Worm (Caenorhabditis elegans) whole organism, early embryonic: ENCODE measurements around the gene C25H3.10.

Experiments
- ceh-13 ChIP-seq: fragments of 200-800 bp; sonication (Bioruptor generic); optimal IDR thresholded peaks from 2 replicates; lab custom pipeline; 2018; ENCODE audit warnings: mild to moderate bottlenecking, missing genetic modification characterization, missing compliant biosample characterization
- ceh-36 ChIP-seq: sonication (generic microtip); optimal IDR thresholded peaks from 2 replicates; lab custom pipeline; 2016; ENCODE audit warnings: missing genetic modification characterization, inconsistent platforms, missing compliant biosample characterization
- ets-7 ChIP-seq: sonication (generic microtip); optimal IDR thresholded peaks from 2 replicates; lab custom pipeline; 2016; ENCODE audit warnings: missing genotype, missing genetic modification characterization, missing compliant biosample characterization
- flt-1 ChIP-seq: fragments of 200-800 bp; sonication (Bioruptor generic); IDR thresholded peaks from 2 replicates; pipeline ENCODE4 v1.3.6; 2022; ENCODE audit warnings: missing genetic modification characterization, missing compliant biosample characterization
- hnd-1 ChIP-seq: sonication (generic microtip); optimal IDR thresholded peaks from 2 replicates; lab custom pipeline; 2016; ENCODE audit warnings: missing genetic modification characterization, missing compliant biosample characterization
- sea-1 ChIP-seq: fragments of 200-800 bp; sonication (Bioruptor generic); conservative IDR thresholded peaks from 2 replicates; pipeline ENCODE4 v1.3.6; 2022; ENCODE audit warnings: missing genetic modification characterization, missing compliant biosample characterization

ce11 chrII:5727707-5728106, 28.9 kb upstream of the C25H3.10 start, which contains the start of gene rab-3:
- no peak for TF ChIP-seq ets-7 (tag; lab: Kevin White, UChicago)
- TF ChIP-seq sea-1 (GFP tag; lab: Robert Waterston, UW), result no peak
- no peak for TF ChIP-seq hnd-1 (tag; lab: Kevin White, UChicago)
- no peak for TF ChIP-seq ceh-36
- TF ChIP-seq flt-1 (GFP tag; lab: Robert Waterston, UW), result no peak
- no peak for TF ChIP-seq ceh-13 (GFP tag; lab: Kevin White, UChicago)
